Worm (Caenorhabditis elegans) whole organism, L4 larva: ENCODE measurements around the gene stc-1.
A peak's percentile ranks its signal among the peaks of the same experiment; 100 is the strongest.

Source experiments
- F10B5.3 ChIP-seq: sonication (generic microtip); optimal IDR thresholded peaks from 2 replicates; lab custom pipeline; 2016; ENCODE audit warnings: mild to moderate bottlenecking, missing genetic modification characterization, missing compliant biosample characterization
- T20F7.1 ChIP-seq: fragments of 200-800 bp; sonication (Bioruptor generic); optimal IDR thresholded peaks from 2 replicates; lab custom pipeline; 2018; ENCODE audit warnings: mild to moderate bottlenecking, missing genetic modification characterization, missing compliant biosample characterization
- ZK546.5 ChIP-seq, 2 experiments: sonication (generic microtip); optimal IDR thresholded peaks; 2 replicates each; lab custom pipeline; 2017; ENCODE audit warnings: missing biosample characterization in 2 of 2, missing genetic modification characterization in 2 of 2
- aha-1 ChIP-seq: fragments of 150-350 bp; peaks from one replicate; lab custom pipeline; 2014; ENCODE audit warnings: missing biosample characterization, missing genetic modification characterization
- ama-1 ChIP-seq: fragments of 150-350 bp; optimal IDR thresholded peaks from 2 replicates; lab custom pipeline; 2014; ENCODE audit warnings: inconsistent platforms, mixed read lengths
- ceh-20 ChIP-seq: fragments of 200-800 bp; sonication (Bioruptor generic); IDR thresholded peaks from 2 replicates; pipeline ENCODE4 v1.3.6; 2022; ENCODE audit warnings: missing genetic modification reagents, missing genetic modification characterization, missing compliant biosample characterization
- ceh-62 ChIP-seq: sonication (generic microtip); optimal IDR thresholded peaks from 2 replicates; lab custom pipeline; 2017; ENCODE audit warnings: missing biosample characterization, missing genetic modification characterization
- ceh-82 ChIP-seq: sonication (generic microtip); optimal IDR thresholded peaks from 2 replicates; lab custom pipeline; 2017; ENCODE audit warnings: missing biosample characterization, missing genetic modification characterization
- cey-2 ChIP-seq: sonication (generic microtip); optimal IDR thresholded peaks from 3 replicates; lab custom pipeline; 2017; ENCODE audit warnings: missing genetic modification characterization, mild to moderate bottlenecking, missing compliant biosample characterization, antibody characterized with exemption, borderline replicate concordance; ENCODE audit not compliant: insufficient read depth
- ctbp-1 ChIP-seq: fragments of 200-800 bp; sonication (Bioruptor generic); IDR thresholded peaks from 2 replicates; pipeline ENCODE4 v1.3.6; 2022; ENCODE audit warnings: missing genetic modification reagents, missing genetic modification characterization, missing compliant biosample characterization
- daf-8 ChIP-seq: fragments of 200-800 bp; sonication (Bioruptor generic); IDR thresholded peaks from 2 replicates; pipeline ENCODE4 v1.3.6; 2022; ENCODE audit warnings: missing genetic modification characterization, missing compliant biosample characterization
- dmd-6 ChIP-seq: fragments of 200-800 bp; sonication (Bioruptor generic); IDR thresholded peaks from 2 replicates; pipeline ENCODE4 v1.3.6; 2022; ENCODE audit warnings: missing genetic modification reagents, missing genetic modification characterization, missing compliant biosample characterization
- dmd-9 ChIP-seq: fragments of 200-800 bp; sonication (Bioruptor generic); IDR thresholded peaks from 2 replicates; pipeline ENCODE4 v1.3.6; 2022; ENCODE audit warnings: missing genetic modification reagents, missing genetic modification characterization, missing compliant biosample characterization
- dpl-1 ChIP-seq: fragments of 150-350 bp; optimal IDR thresholded peaks from 2 replicates; lab custom pipeline; 2014; ENCODE audit warnings: missing biosample characterization, missing genetic modification reagents, missing genetic modification characterization
- egl-43 ChIP-seq: fragments of 200-800 bp; sonication (Bioruptor generic); IDR thresholded peaks from 2 replicates; pipeline ENCODE4 v1.3.6; 2022; ENCODE audit warnings: missing genetic modification reagents, missing genetic modification characterization, missing compliant biosample characterization
- fos-1 ChIP-seq: fragments of 150-350 bp; optimal IDR thresholded peaks from 2 replicates; lab custom pipeline; 2014; ENCODE audit warnings: missing biosample characterization, missing genetic modification characterization
- hlh-11 ChIP-seq: fragments of 200-800 bp; sonication (Bioruptor generic); optimal IDR thresholded peaks from 2 replicates; lab custom pipeline; 2018; ENCODE audit warnings: mild to moderate bottlenecking, missing genetic modification characterization, missing compliant biosample characterization
- lin-1 ChIP-seq: fragments of 200-800 bp; sonication (Bioruptor generic); IDR thresholded peaks from 2 replicates; pipeline ENCODE4 v1.3.6; 2022; ENCODE audit warnings: missing genetic modification reagents, missing genetic modification characterization, missing compliant biosample characterization
- lin-29 ChIP-seq: fragments of 200-800 bp; sonication (Bioruptor generic); IDR thresholded peaks from 2 replicates; pipeline ENCODE4 v1.3.6; 2022; ENCODE audit warnings: missing genetic modification reagents, missing genetic modification characterization, missing compliant biosample characterization
- lin-39 ChIP-seq: fragments of 150-350 bp; optimal IDR thresholded peaks from 2 replicates; lab custom pipeline; 2014; ENCODE audit warnings: missing biosample characterization, missing genetic modification reagents, missing genetic modification characterization
- madf-9 ChIP-seq: fragments of 200-800 bp; sonication (Bioruptor generic); conservative IDR thresholded peaks from 2 replicates; pipeline ENCODE4 v1.3.6; 2022; ENCODE audit warnings: missing genetic modification reagents, missing genetic modification characterization, missing compliant biosample characterization
- mep-1 ChIP-seq: fragments of 150-350 bp; sonication (generic microtip); optimal IDR thresholded peaks from 3 replicates; lab custom pipeline; 2014; ENCODE audit warnings: missing biosample characterization, missing genetic modification characterization
- mes-2 ChIP-seq: sonication (generic microtip); optimal IDR thresholded peaks from 2 replicates; lab custom pipeline; 2016; ENCODE audit warnings: missing genotype, mild to moderate bottlenecking, missing genetic modification characterization, missing compliant biosample characterization; ENCODE audit not compliant: poor library complexity, severe bottlenecking
- mxl-2 ChIP-seq: fragments of 200-800 bp; sonication (Bioruptor generic); conservative IDR thresholded peaks from 2 replicates; pipeline ENCODE4 v1.3.6; 2022; ENCODE audit warnings: missing genetic modification reagents, missing genetic modification characterization, missing compliant biosample characterization
- nhr-10 ChIP-seq: fragments of 150-350 bp; optimal IDR thresholded peaks from 2 replicates; lab custom pipeline; 2014; ENCODE audit warnings: missing biosample characterization, missing genetic modification characterization
- nhr-102 ChIP-seq: sonication (generic microtip); optimal IDR thresholded peaks from 2 replicates; lab custom pipeline; 2016; ENCODE audit warnings: mild to moderate bottlenecking, missing genetic modification characterization, moderate library complexity, missing compliant biosample characterization
- nhr-11 ChIP-seq: fragments of 150-350 bp; optimal IDR thresholded peaks from 2 replicates; lab custom pipeline; 2014; ENCODE audit warnings: missing biosample characterization, missing genetic modification characterization
- nhr-41 ChIP-seq: fragments of 200-800 bp; sonication (Bioruptor generic); IDR thresholded peaks from 2 replicates; pipeline ENCODE4 v1.3.6; 2022; ENCODE audit warnings: missing genetic modification reagents, missing genetic modification characterization, missing compliant biosample characterization
- pha-4 ChIP-seq, 2 experiments: fragments of 150-350 bp in 1 of 2; fragments of 200-800 bp in 1 of 2; sonication (Bioruptor generic) in 1 of 2; IDR thresholded peaks in 1 of 2; optimal IDR thresholded peaks in 1 of 2; 2 replicates each; pipeline versions ENCODE4 v1.3.6 to Lab custom; 2014 to 2022; ENCODE audit warnings: missing genetic modification characterization in 2 of 2, missing genetic modification reagents in 2 of 2, missing biosample characterization in 1 of 2, missing compliant biosample characterization in 1 of 2
- php-3 ChIP-seq: fragments of 200-800 bp; sonication (Bioruptor generic); IDR thresholded peaks from 2 replicates; pipeline ENCODE4 v1.3.6; 2022; ENCODE audit warnings: missing genetic modification reagents, missing genetic modification characterization, missing compliant biosample characterization
- pqm-1 ChIP-seq: sonication (generic microtip); optimal IDR thresholded peaks from 2 replicates; lab custom pipeline; 2017; ENCODE audit warnings: missing biosample characterization, missing genetic modification characterization
- sdz-12 ChIP-seq: fragments of 200-800 bp; sonication (Bioruptor generic); optimal IDR thresholded peaks from 2 replicates; lab custom pipeline; 2018; ENCODE audit warnings: mild to moderate bottlenecking, missing genetic modification characterization, missing compliant biosample characterization
- snpc-4 ChIP-seq: fragments of 150-350 bp; optimal IDR thresholded peaks from 2 replicates; lab custom pipeline; 2014; ENCODE audit warnings: missing biosample characterization, missing genetic modification characterization
- spr-1 ChIP-seq: sonication (generic microtip); optimal IDR thresholded peaks from 2 replicates; lab custom pipeline; 2016; ENCODE audit warnings: mild to moderate bottlenecking, missing genetic modification characterization, missing compliant biosample characterization
- spr-3 ChIP-seq: fragments of 200-800 bp; sonication (Bioruptor generic); optimal IDR thresholded peaks from 2 replicates; lab custom pipeline; 2018; ENCODE audit warnings: mild to moderate bottlenecking, missing genetic modification characterization, missing compliant biosample characterization
- unc-39 ChIP-seq: sonication (generic microtip); optimal IDR thresholded peaks from 2 replicates; lab custom pipeline; 2017; ENCODE audit warnings: missing biosample characterization, missing genetic modification characterization
- unc-62 ChIP-seq, 3 experiments: fragments of 150-350 bp in 1 of 3; sonication (generic microtip); optimal IDR thresholded peaks in 2 of 3; peaks in 1 of 3; 1 replicate in 1 of 3; 2 replicates in 2 of 3; lab custom pipeline; 2014 to 2017; ENCODE audit warnings: missing biosample characterization in 3 of 3, missing genetic modification characterization in 3 of 3, missing genetic modification reagents in 3 of 3, missing genotype in 1 of 3
- zag-1 ChIP-seq: fragments of 150-350 bp; optimal IDR thresholded peaks from 2 replicates; lab custom pipeline; 2014; ENCODE audit warnings: missing biosample characterization, missing genetic modification characterization
- zip-11 ChIP-seq: fragments of 200-800 bp; sonication (Bioruptor generic); IDR thresholded peaks from 2 replicates; pipeline ENCODE4 v1.3.6; 2022; ENCODE audit warnings: missing genetic modification characterization, missing compliant biosample characterization
- zip-2 ChIP-seq: fragments of 150-350 bp; optimal IDR thresholded peaks from 2 replicates; lab custom pipeline; 2014; ENCODE audit warnings: missing biosample characterization, missing genetic modification characterization
- ztf-7 ChIP-seq: fragments of 150-350 bp; optimal IDR thresholded peaks from 2 replicates; lab custom pipeline; 2014; ENCODE audit warnings: missing biosample characterization, missing genetic modification characterization

Gene stc-1

ce11 chrII:8546975-8547374, 19.0 kb downstream of the stc-1 start (continued):
- TF ChIP-seq dmd-6 (no peak), ctbp-1 (GFP tag; lab: Robert Waterston, UW) (peak; percentile 87), php-3 (GFP tag; lab: Robert Waterston, UW) (no peak; the same call in 1 of the 2 replicates), F10B5.3 (tag; lab: Kevin White, UChicago) (no peak), egl-43 (no peak), pha-4 (GFP tag; IDR thresholded peaks at IDR 0.05; lab: Robert Waterston, UW) (peak; percentile 95), pha-4 (tag; optimal IDR thresholded peaks at IDR 0.05; lab: Kevin White, UChicago) (no peak), zag-1 (tag; lab: Kevin White, UChicago) (no peak), zip-2 (tag; lab: Kevin White, UChicago) (no peak)
- TF ChIP-seq, all 104 proteins: peak for 54

ce11 chrII:8545315-8545714, 20.6 kb downstream of the stc-1 start, which contains the start of gene decr-1.2:
Gene decr-1.2 (plus strand): TSS chrII:8545615.
- no peak for TF ChIP-seq ctbp-1 (GFP tag; lab: Robert Waterston, UW)
- no peak for TF ChIP-seq F10B5.3 (tag; lab: Kevin White, UChicago)
- TF ChIP-seq zip-11 (GFP tag; lab: Robert Waterston, UW) = no peak
- TF ChIP-seq pqm-1 (tag; lab: Kevin White, UChicago) = no peak
- no peak for TF ChIP-seq dmd-9 (GFP tag; lab: Robert Waterston, UW)
- no peak for TF ChIP-seq unc-39
- no peak for TF ChIP-seq ceh-82 (tag; lab: Kevin White, UChicago)

ce11 chrII:8540412-8540811, 25.5 kb downstream of the stc-1 start, which contains the start of gene pqn-73:
Gene pqn-73 (plus strand): TSS chrII:8540712.
- no peak for TF ChIP-seq fos-1 (tag; lab: Kevin White, UChicago)
- no peak for TF ChIP-seq ZK546.5 (tag; optimal IDR thresholded peaks at IDR 0.05; lab: Kevin White, UChicago)
- no peak for TF ChIP-seq hlh-11 (tag; lab: Kevin White, UChicago)
- TF ChIP-seq ctbp-1 (GFP tag; lab: Robert Waterston, UW) = no peak
- TF ChIP-seq spr-3 (GFP tag; lab: Kevin White, UChicago) = no peak
- no peak for TF ChIP-seq ceh-62 (tag; lab: Kevin White, UChicago)
- TF ChIP-seq aha-1 (tag; lab: Kevin White, UChicago) = no peak
- TF ChIP-seq lin-39 = no peak
- no peak for TF ChIP-seq spr-1 (tag; lab: Kevin White, UChicago)
- TF ChIP-seq ceh-20 = no peak
- no peak for TF ChIP-seq zip-11 (GFP tag; lab: Robert Waterston, UW)
- TF ChIP-seq zip-2 (tag; lab: Kevin White, UChicago) = no peak
- no peak for TF ChIP-seq dpl-1

ce11 chrII:8536060-8536459, 29.9 kb downstream of the stc-1 start, which contains the start of gene W01C9.2:
Gene W01C9.2 (plus strand): TSS chrII:8536360.
- TF ChIP-seq lin-1 (GFP tag; lab: Robert Waterston, UW) (no peak), pqm-1 (tag; lab: Kevin White, UChicago) (no peak), unc-62 (GFP tag; optimal IDR thresholded peaks at IDR 0.05 in 1 of 2; lab: Kevin White, UChicago) (peak in 1 of 2 experiments; percentile 75), unc-62 (tag; optimal IDR thresholded peaks at IDR 0.05; lab: Kevin White, UChicago) (no peak), cey-2 (tag; lab: Kevin White, UChicago) (no peak), zag-1 (tag; lab: Kevin White, UChicago) (no peak), lin-29 (no peak), php-3 (GFP tag; lab: Robert Waterston, UW) (no peak), madf-9 (no peak), mxl-2 (GFP tag; lab: Robert Waterston, UW) (no peak)

ce11 chrII:8532015-8532414, 33.9 kb downstream of the stc-1 start:
- no peak for TF ChIP-seq sdz-12 (GFP tag; lab: Kevin White, UChicago)
- no peak for TF ChIP-seq mep-1 (tag; lab: Kevin White, UChicago)
- TF ChIP-seq zip-11 (GFP tag; lab: Robert Waterston, UW) = no peak
- no peak for TF ChIP-seq spr-3 (GFP tag; lab: Kevin White, UChicago)
- no peak for TF ChIP-seq nhr-41 (GFP tag; lab: Robert Waterston, UW)
- no peak for TF ChIP-seq ama-1
- TF ChIP-seq nhr-102 = no peak
- TF ChIP-seq mes-2 = no peak
- no peak for TF ChIP-seq unc-39
- no peak for TF ChIP-seq daf-8
- no peak for TF ChIP-seq ztf-7 (tag; lab: Kevin White, UChicago)
- TF ChIP-seq nhr-10 (tag; lab: Kevin White, UChicago) = no peak
- TF ChIP-seq dmd-9 (GFP tag; lab: Robert Waterston, UW) = no peak
- TF ChIP-seq nhr-11 (tag; lab: Kevin White, UChicago) = no peak
- no peak for TF ChIP-seq snpc-4 (tag; lab: Kevin White, UChicago)
- TF ChIP-seq cey-2 (tag; lab: Kevin White, UChicago) = no peak
- TF ChIP-seq F10B5.3 (tag; lab: Kevin White, UChicago) = no peak
- TF ChIP-seq T20F7.1 (GFP tag; lab: Kevin White, UChicago) = no peak
